Worm (Caenorhabditis elegans) whole organism, L1 larva: Measurements from ENCODE around the gene oig-5.

ENCODE experiments used
- C16A3.4 ChIP-seq: fragments of 150-350 bp; optimal IDR thresholded peaks from 2 replicates; lab custom pipeline; 2014; ENCODE audit warnings: missing biosample characterization, missing genetic modification characterization
- F16B12.6 ChIP-seq: fragments of 150-350 bp; optimal IDR thresholded peaks from 2 replicates; lab custom pipeline; 2014; ENCODE audit warnings: missing biosample characterization, missing genetic modification characterization
- Y116A8C.19 ChIP-seq: sonication (generic microtip); optimal IDR thresholded peaks from 2 replicates; lab custom pipeline; 2016; ENCODE audit warnings: missing compliant biosample characterization, missing genetic modification characterization, borderline replicate concordance
- aha-1 ChIP-seq: fragments of 150-350 bp; optimal IDR thresholded peaks from 2 replicates; lab custom pipeline; 2014; ENCODE audit warnings: missing biosample characterization, missing genetic modification characterization
- alr-1 ChIP-seq: fragments of 200-800 bp; sonication (Bioruptor generic); optimal IDR thresholded peaks from 2 replicates; lab custom pipeline; 2018; ENCODE audit warnings: borderline replicate concordance, mild to moderate bottlenecking, missing genetic modification characterization, missing compliant biosample characterization
- aly-2 ChIP-seq: fragments of 150-350 bp; optimal IDR thresholded peaks from 2 replicates; lab custom pipeline; 2014; ENCODE audit warnings: missing biosample characterization, missing genetic modification characterization
- blmp-1 ChIP-seq: fragments of 150-350 bp; optimal IDR thresholded peaks from 2 replicates; lab custom pipeline; 2014; ENCODE audit warnings: missing biosample characterization, missing genetic modification characterization
- ceh-8 ChIP-seq: fragments of 200-800 bp; sonication (Bioruptor generic); optimal IDR thresholded peaks from 2 replicates; lab custom pipeline; 2018; ENCODE audit warnings: mild to moderate bottlenecking, missing genetic modification characterization, moderate library complexity, missing compliant biosample characterization
- ceh-82 ChIP-seq, 3 experiments: fragments of 150-350 bp in 1 of 3; sonication (generic microtip) in 2 of 3; optimal IDR thresholded peaks; 2 replicates each; lab custom pipeline; 2014 to 2017; ENCODE audit warnings: missing biosample characterization in 3 of 3, missing genetic modification characterization in 3 of 3
- ceh-88 ChIP-seq: fragments of 200-800 bp; sonication (Bioruptor generic); IDR thresholded peaks from 2 replicates; pipeline ENCODE4 v1.3.6; 2022; ENCODE audit warnings: missing genetic modification characterization, missing compliant biosample characterization
- efl-1 ChIP-seq, 4 experiments: fragments of 150-350 bp; optimal IDR thresholded peaks in 3 of 4; peaks in 1 of 4; 1 replicate in 1 of 4; 2 replicates in 3 of 4; lab custom pipeline; 2014; ENCODE audit warnings: missing biosample characterization in 2 of 4, missing genetic modification characterization in 2 of 4, missing genetic modification reagents in 2 of 4
- elt-3 ChIP-seq, 6 experiments: fragments of 150-350 bp in 1 of 6; sonication (generic microtip); optimal IDR thresholded peaks; 2 replicates each; lab custom pipeline; 2017 to 2018; ENCODE audit warnings: missing biosample characterization in 6 of 6, missing genetic modification characterization in 6 of 6, inconsistent platforms in 1 of 6
- fkh-10 ChIP-seq: sonication (generic microtip); optimal IDR thresholded peaks from 2 replicates; lab custom pipeline; 2017; ENCODE audit warnings: missing biosample characterization, missing genetic modification reagents, missing genetic modification characterization
- grh-1 ChIP-seq: fragments of 200-800 bp; sonication (Bioruptor generic); IDR thresholded peaks from 2 replicates; pipeline ENCODE4 v1.3.6; 2022; ENCODE audit warnings: missing genetic modification reagents, missing genetic modification characterization, missing compliant biosample characterization
- hpl-2 ChIP-seq: fragments of 150-350 bp; optimal IDR thresholded peaks from 2 replicates; lab custom pipeline; 2014; ENCODE audit warnings: missing biosample characterization, missing genetic modification reagents, missing genetic modification characterization
- jun-1 ChIP-seq: fragments of 150-350 bp; optimal IDR thresholded peaks from 2 replicates; lab custom pipeline; 2014; ENCODE audit warnings: missing biosample characterization, missing genetic modification reagents, missing genetic modification characterization
- lin-13 ChIP-seq: fragments of 150-350 bp; optimal IDR thresholded peaks from 2 replicates; lab custom pipeline; 2014; ENCODE audit warnings: missing biosample characterization, missing genetic modification reagents, missing genetic modification characterization
- lin-14 ChIP-seq: fragments of 200-800 bp; sonication (Bioruptor generic); optimal IDR thresholded peaks from 2 replicates; lab custom pipeline; 2018; ENCODE audit warnings: mild to moderate bottlenecking, missing genetic modification characterization, moderate library complexity, missing compliant biosample characterization
- lin-35 ChIP-seq, 2 experiments: fragments of 150-350 bp; optimal IDR thresholded peaks; 2 replicates each; lab custom pipeline; 2014; ENCODE audit warnings: missing biosample characterization in 2 of 2, missing genetic modification characterization in 2 of 2, missing genetic modification reagents in 2 of 2
- lin-39 ChIP-seq: fragments of 150-350 bp; optimal IDR thresholded peaks from 2 replicates; lab custom pipeline; 2014; ENCODE audit warnings: missing biosample characterization, missing genetic modification reagents, missing genetic modification characterization
- lir-3 ChIP-seq: sonication (generic microtip); optimal IDR thresholded peaks from 2 replicates; lab custom pipeline; 2016; ENCODE audit warnings: mild to moderate bottlenecking, missing genetic modification characterization, moderate library complexity, missing compliant biosample characterization; ENCODE audit not compliant: poor library complexity
- lsy-2 ChIP-seq, 2 experiments: fragments of 150-350 bp; optimal IDR thresholded peaks; 2 replicates each; lab custom pipeline; 2014; ENCODE audit warnings: missing biosample characterization in 2 of 2, missing genetic modification characterization in 2 of 2
- mab-9 ChIP-seq: fragments of 200-800 bp; sonication (Bioruptor generic); IDR thresholded peaks from 2 replicates; pipeline ENCODE4 v1.3.6; 2022; ENCODE audit warnings: missing genetic modification reagents, missing genetic modification characterization, missing compliant biosample characterization
- mef-2 ChIP-seq: fragments of 150-350 bp; optimal IDR thresholded peaks from 2 replicates; lab custom pipeline; 2014; ENCODE audit warnings: missing biosample characterization, missing genetic modification characterization
- mep-1 ChIP-seq: fragments of 150-350 bp; optimal IDR thresholded peaks from 2 replicates; lab custom pipeline; 2014; ENCODE audit warnings: missing biosample characterization, missing genetic modification characterization
- nhr-11 ChIP-seq: fragments of 150-350 bp; optimal IDR thresholded peaks from 2 replicates; lab custom pipeline; 2014; ENCODE audit warnings: missing biosample characterization, missing genetic modification characterization
- nhr-12 ChIP-seq: sonication (generic microtip); optimal IDR thresholded peaks from 2 replicates; lab custom pipeline; 2017; ENCODE audit warnings: missing biosample characterization, missing genetic modification characterization
- nhr-19 ChIP-seq: fragments of 200-800 bp; sonication (Bioruptor generic); conservative IDR thresholded peaks from 2 replicates; pipeline ENCODE4 v1.3.6; 2022; ENCODE audit warnings: missing genetic modification characterization, missing compliant biosample characterization
- nhr-20 ChIP-seq: sonication (generic microtip); optimal IDR thresholded peaks from 2 replicates; lab custom pipeline; 2016; ENCODE audit warnings: mild to moderate bottlenecking, missing genetic modification characterization, missing compliant biosample characterization
- nhr-237 ChIP-seq: fragments of 150-350 bp; optimal IDR thresholded peaks from 2 replicates; lab custom pipeline; 2014; ENCODE audit warnings: missing biosample characterization, missing genetic modification characterization
- nhr-28 ChIP-seq: fragments of 150-350 bp; optimal IDR thresholded peaks from 2 replicates; lab custom pipeline; 2014; ENCODE audit warnings: missing biosample characterization, missing genetic modification characterization
- nhr-47 ChIP-seq: sonication (generic microtip); optimal IDR thresholded peaks from 2 replicates; lab custom pipeline; 2016; ENCODE audit warnings: mild to moderate bottlenecking, missing genetic modification characterization, moderate library complexity, missing compliant biosample characterization
- nhr-71 ChIP-seq: sonication (generic microtip); optimal IDR thresholded peaks from 2 replicates; lab custom pipeline; 2016; ENCODE audit warnings: mild to moderate bottlenecking, missing genetic modification characterization, moderate library complexity, missing compliant biosample characterization
- nhr-76 ChIP-seq: sonication (generic microtip); optimal IDR thresholded peaks from 2 replicates; lab custom pipeline; 2017; ENCODE audit warnings: missing biosample characterization, missing genetic modification characterization
- nhr-77 ChIP-seq: fragments of 150-350 bp; optimal IDR thresholded peaks from 2 replicates; lab custom pipeline; 2014; ENCODE audit warnings: missing biosample characterization, missing genetic modification characterization
- nhr-84 ChIP-seq: sonication (generic microtip); optimal IDR thresholded peaks from 2 replicates; lab custom pipeline; 2017; ENCODE audit warnings: missing biosample characterization, missing genetic modification characterization
- rnt-1 ChIP-seq: sonication (generic microtip); optimal IDR thresholded peaks from 2 replicates; lab custom pipeline; 2016; ENCODE audit warnings: mild to moderate bottlenecking, missing genetic modification characterization, moderate library complexity, missing compliant biosample characterization
- snpc-4 ChIP-seq: fragments of 150-350 bp; optimal IDR thresholded peaks from 2 replicates; lab custom pipeline; 2014; ENCODE audit warnings: missing biosample characterization, missing genetic modification characterization
- sptf-1 ChIP-seq: fragments of 150-350 bp; optimal IDR thresholded peaks from 2 replicates; lab custom pipeline; 2014; ENCODE audit warnings: missing biosample characterization, missing genetic modification characterization
- sup-37 ChIP-seq: fragments of 200-800 bp; sonication (Bioruptor generic); optimal IDR thresholded peaks from 2 replicates; lab custom pipeline; 2018; ENCODE audit warnings: mild to moderate bottlenecking, missing genetic modification characterization, missing compliant biosample characterization
- swsn-7 ChIP-seq: sonication (generic microtip); optimal IDR thresholded peaks from 2 replicates; lab custom pipeline; 2016; ENCODE audit warnings: missing genetic modification characterization, missing compliant biosample characterization
- tbx-2 ChIP-seq: sonication (generic microtip); optimal IDR thresholded peaks from 2 replicates; lab custom pipeline; 2016; ENCODE audit warnings: missing genetic modification characterization, missing compliant biosample characterization
- tlp-1 ChIP-seq: fragments of 150-350 bp; optimal IDR thresholded peaks from 2 replicates; lab custom pipeline; 2014; ENCODE audit warnings: missing biosample characterization, missing genetic modification characterization
- unc-30 ChIP-seq: sonication (generic microtip); optimal IDR thresholded peaks from 2 replicates; lab custom pipeline; 2017; ENCODE audit warnings: missing biosample characterization, missing genetic modification characterization
- unc-62 ChIP-seq: fragments of 150-350 bp; optimal IDR thresholded peaks from 2 replicates; lab custom pipeline; 2014; ENCODE audit warnings: missing biosample characterization, missing genetic modification reagents, missing genetic modification characterization
- unc-86 ChIP-seq: sonication (generic microtip); optimal IDR thresholded peaks from 2 replicates; lab custom pipeline; 2016; ENCODE audit warnings: missing genetic modification characterization, missing compliant biosample characterization
- unc-98 ChIP-seq: fragments of 200-800 bp; sonication (Bioruptor generic); IDR thresholded peaks from 2 replicates; pipeline ENCODE4 v1.3.6; 2022; ENCODE audit warnings: missing genetic modification characterization, missing compliant biosample characterization
- xbp-1 ChIP-seq: sonication (generic microtip); optimal IDR thresholded peaks from 2 replicates; lab custom pipeline; 2016; ENCODE audit warnings: missing genetic modification characterization, missing compliant biosample characterization
- zag-1 ChIP-seq: fragments of 150-350 bp; optimal IDR thresholded peaks from 2 replicates; lab custom pipeline; 2014; ENCODE audit warnings: missing biosample characterization, missing genetic modification characterization
- zip-4 ChIP-seq: fragments of 200-800 bp; sonication (Bioruptor generic); optimal IDR thresholded peaks from 2 replicates; lab custom pipeline; 2018; ENCODE audit warnings: mild to moderate bottlenecking, missing genetic modification characterization, moderate library complexity, missing compliant biosample characterization
- ztf-11 ChIP-seq, 2 experiments: sonication (generic microtip); optimal IDR thresholded peaks; 2 replicates each; lab custom pipeline; 2016 to 2017; ENCODE audit warnings: missing genetic modification characterization in 2 of 2, missing biosample characterization in 1 of 2, missing compliant biosample characterization in 1 of 2
- ztf-4 ChIP-seq: fragments of 150-350 bp; optimal IDR thresholded peaks from 2 replicates; lab custom pipeline; 2014; ENCODE audit warnings: missing biosample characterization, missing genetic modification characterization

oig-5 gene

DNA sequence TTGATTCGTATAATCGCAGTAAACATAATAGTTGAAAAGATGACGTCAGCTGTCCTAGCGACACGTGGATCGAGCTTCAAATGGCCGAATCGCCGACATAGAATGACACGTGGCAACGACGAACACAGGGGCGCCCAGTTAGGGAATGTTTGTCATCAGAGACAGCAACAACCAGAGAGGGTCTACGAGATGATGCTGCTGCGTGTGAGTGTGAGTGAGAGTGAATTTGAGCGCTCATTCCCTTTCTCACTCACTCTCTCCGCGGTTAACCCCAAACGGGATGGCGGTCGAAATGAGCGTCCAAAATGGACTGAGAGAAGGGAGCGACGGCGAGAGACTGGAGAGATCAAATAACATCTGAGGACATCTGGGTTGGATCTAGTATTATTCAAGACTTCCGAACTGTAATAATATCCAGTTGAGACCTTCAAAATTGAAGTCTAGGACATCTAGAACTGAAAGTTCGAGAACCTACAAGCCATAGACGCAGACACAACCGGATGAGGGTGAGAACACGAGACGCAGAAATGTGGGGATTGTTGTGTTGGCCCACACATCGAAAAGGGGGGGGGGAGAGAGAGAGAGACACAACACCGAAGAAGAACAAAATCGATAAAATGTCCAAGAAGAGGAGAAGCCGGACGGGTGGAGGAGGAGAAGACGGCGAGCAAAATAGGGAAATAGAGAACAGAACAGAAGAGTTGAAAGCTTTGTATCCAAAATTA is 12.9 kb upstream of the oig-5 start (continued):
- TF ChIP-seq zag-1 (no peak), elt-3 (tag; optimal IDR thresholded peaks at IDR 0.05; lab: Kevin White, UChicago) (peak in 1 of 6 experiments; percentile 63), fkh-10 (GFP tag; lab: Kevin White, UChicago) (peak; percentile 54), ceh-8 (no peak), mab-9 (GFP tag; lab: Robert Waterston, UW) (no peak), nhr-28 (no peak), Y116A8C.19 (no peak), lin-13 (peak; percentile 51), nhr-11 (tag; lab: Kevin White, UChicago) (no peak), nhr-20 (tag; lab: Kevin White, UChicago) (peak; percentile 46), C16A3.4 (tag; lab: Kevin White, UChicago) (peak; percentile 53), xbp-1 (tag; lab: Kevin White, UChicago) (peak; percentile 55), nhr-19 (GFP tag; lab: Robert Waterston, UW) (peak; percentile 15; the same call in 1 of the 2 replicates), alr-1 (tag; lab: Kevin White, UChicago) (no peak), lin-14 (GFP tag; lab: Kevin White, UChicago) (peak; percentile 86), unc-86 (tag; lab: Kevin White, UChicago) (peak; percentile 49), nhr-84 (tag; lab: Kevin White, UChicago) (no peak), ceh-82 (tag; optimal IDR thresholded peaks at IDR 0.05; lab: Kevin White, UChicago) (peak; percentile 50 to 69 (median 54)), grh-1 (GFP tag; lab: Robert Waterston, UW) (no peak), jun-1 (tag; lab: Kevin White, UChicago) (peak; percentile 38), nhr-77 (tag; lab: Kevin White, UChicago) (no peak), sup-37 (GFP tag; lab: Kevin White, UChicago) (no peak), snpc-4 (tag; lab: Kevin White, UChicago) (no peak), ztf-4 (tag; lab: Kevin White, UChicago) (peak; percentile 37), swsn-7 (peak; percentile 64), hpl-2 (GFP tag; lab: Kevin White, UChicago) (no peak), mef-2 (tag; lab: Kevin White, UChicago) (no peak), blmp-1 (peak; percentile 100), zip-4 (no peak), ztf-11 (tag; optimal IDR thresholded peaks at IDR 0.05; lab: Kevin White, UChicago) (peak in 1 of 2 experiments; percentile 9), F16B12.6 (tag; lab: Kevin White, UChicago) (no peak), sptf-1 (tag; lab: Kevin White, UChicago) (no peak), tbx-2 (tag; lab: Kevin White, UChicago) (peak; percentile 56), nhr-237 (tag; lab: Kevin White, UChicago) (peak; percentile 3), lir-3 (no peak), lsy-2 (tag; optimal IDR thresholded peaks at IDR 0.05; lab: Kevin White, UChicago) (peak; percentile 33 to 46), unc-62 (GFP tag; lab: Kevin White, UChicago) (no peak), rnt-1 (peak; percentile 14), unc-30 (tag; lab: Kevin White, UChicago) (no peak), efl-1 (optimal IDR thresholded peaks at IDR 0.05; lab: Kevin White, UChicago) (peak; percentile 48 to 57), efl-1 (GFP tag; optimal IDR thresholded peaks at IDR 0.05 in 1 of 2; lab: Kevin White, UChicago) (peak in 1 of 2 experiments; percentile 81), aly-2 (tag; lab: Kevin White, UChicago) (no peak), mep-1 (tag; lab: Kevin White, UChicago) (peak; percentile 65), nhr-47 (tag; lab: Kevin White, UChicago) (peak; percentile 65), ceh-88 (GFP tag; lab: Robert Waterston, UW) (no peak), unc-98 (GFP tag; lab: Robert Waterston, UW) (no peak), lin-35 (GFP tag; optimal IDR thresholded peaks at IDR 0.05; lab: Kevin White, UChicago) (peak; percentile 38 to 52), lin-39 (tag; lab: Kevin White, UChicago) (no peak), nhr-12 (no peak), nhr-76 (tag; lab: Kevin White, UChicago) (no peak), aha-1 (tag; lab: Kevin White, UChicago) (no peak), nhr-71 (tag; lab: Kevin White, UChicago) (peak; percentile 62), tlp-1 (no peak)
